Worm (Caenorhabditis elegans) whole organism, L1 larva: ENCODE measurements around the gene ltah-1.2.
A peak's percentile ranks its signal among the peaks of the same experiment; 100 is the strongest.

Experiments
- aly-2 ChIP-seq: fragments of 150-350 bp; optimal IDR thresholded peaks from 2 replicates; lab custom pipeline; 2014; ENCODE audit warnings: missing biosample characterization, missing genetic modification characterization
- blmp-1 ChIP-seq: fragments of 150-350 bp; optimal IDR thresholded peaks from 2 replicates; lab custom pipeline; 2014; ENCODE audit warnings: missing biosample characterization, missing genetic modification characterization
- elt-3 ChIP-seq, 6 experiments: fragments of 150-350 bp in 1 of 6; sonication (generic microtip); optimal IDR thresholded peaks; 2 replicates each; lab custom pipeline; 2017 to 2018; ENCODE audit warnings: missing biosample characterization in 6 of 6, missing genetic modification characterization in 6 of 6, inconsistent platforms in 1 of 6
- lin-13 ChIP-seq: fragments of 150-350 bp; optimal IDR thresholded peaks from 2 replicates; lab custom pipeline; 2014; ENCODE audit warnings: missing biosample characterization, missing genetic modification reagents, missing genetic modification characterization
- mdl-1 ChIP-seq, 2 experiments: fragments of 150-350 bp; optimal IDR thresholded peaks; 2 replicates each; lab custom pipeline; 2014 to 2017; ENCODE audit warnings: missing biosample characterization in 2 of 2, missing genetic modification characterization in 2 of 2, inconsistent platforms in 1 of 2
- mep-1 ChIP-seq: fragments of 150-350 bp; optimal IDR thresholded peaks from 2 replicates; lab custom pipeline; 2014; ENCODE audit warnings: missing biosample characterization, missing genetic modification characterization
- nhr-12 ChIP-seq: sonication (generic microtip); optimal IDR thresholded peaks from 2 replicates; lab custom pipeline; 2017; ENCODE audit warnings: missing biosample characterization, missing genetic modification characterization
- nhr-28 ChIP-seq: fragments of 150-350 bp; optimal IDR thresholded peaks from 2 replicates; lab custom pipeline; 2014; ENCODE audit warnings: missing biosample characterization, missing genetic modification characterization
- pqm-1 ChIP-seq: sonication (generic microtip); optimal IDR thresholded peaks from 3 replicates; lab custom pipeline; 2017; ENCODE audit warnings: missing biosample characterization, missing genetic modification characterization
- snpc-4 ChIP-seq: fragments of 150-350 bp; optimal IDR thresholded peaks from 2 replicates; lab custom pipeline; 2014; ENCODE audit warnings: missing biosample characterization, missing genetic modification characterization
- unc-130 ChIP-seq: fragments of 150-350 bp; optimal IDR thresholded peaks from 2 replicates; lab custom pipeline; 2017; ENCODE audit warnings: missing biosample characterization, missing genetic modification characterization, inconsistent platforms

ce11 chrIV:3655896-3656295 is 43.0 kb upstream of the ltah-1.2 start:
- TF ChIP-seq blmp-1 (no peak), unc-130 (peak; percentile 15), mdl-1 (tag; optimal IDR thresholded peaks at IDR 0.05; lab: Kevin White, UChicago) (no peak), mep-1 (tag; lab: Kevin White, UChicago) (peak; percentile 2), nhr-28 (no peak), nhr-12 (tag; lab: Kevin White, UChicago) (no peak), snpc-4 (no peak), pqm-1 (tag; lab: Kevin White, UChicago) (no peak), aly-2 (tag; lab: Kevin White, UChicago) (no peak), lin-13 (no peak), elt-3 (tag; optimal IDR thresholded peaks at IDR 0.05; lab: Kevin White, UChicago) (no peak)
